Fruit fly (Drosophila melanogaster) Kc167 (cell line): ENCODE data around the gene Gclc.

ENCODE experiments used
- Myc ChIP-seq: fragments of >200 bp; optimal IDR thresholded peaks from 2 replicates; lab custom pipeline; 2017; ENCODE audit warnings: missing external identifiers
- Sin3A ChIP-seq: fragments of >200 bp; optimal IDR thresholded peaks from 2 replicates; lab custom pipeline; 2018; ENCODE audit warnings: missing external identifiers
- h ChIP-seq: fragments of >200 bp; optimal IDR thresholded peaks from 3 replicates; lab custom pipeline; 2018; ENCODE audit warnings: missing external identifiers
- insv ChIP-seq: fragments of >200 bp; optimal IDR thresholded peaks from 3 replicates; lab custom pipeline; 2018; ENCODE audit warnings: missing external identifiers
- psq ChIP-seq: fragments of >200 bp; optimal IDR thresholded peaks from 2 replicates; lab custom pipeline; 2017; ENCODE audit warnings: missing external identifiers
- ttk ChIP-seq: sonication (Bioruptor generic); optimal IDR thresholded peaks from 2 replicates; lab custom pipeline; 2017; ENCODE audit warnings: missing external identifiers

The Gclc gene

dm6 chrX:8125224-8125649 lies 9.3 kb upstream of the Gclc start:
- TF ChIP-seq psq (lab: Kevin White, UChicago) (no peak), insv (lab: Kevin White, UChicago) (no peak), ttk (lab: Kevin White, UChicago) (no peak), Sin3A (lab: Kevin White, UChicago) (no peak), h (no peak), Myc (lab: Kevin White, UChicago) (no peak)

dm6 chrX:8122834-8123233 lies 6.9 kb upstream of the Gclc start:
- no peak for TF ChIP-seq ttk (lab: Kevin White, UChicago)
- no peak for TF ChIP-seq psq (lab: Kevin White, UChicago)
- no peak for TF ChIP-seq Myc (lab: Kevin White, UChicago)
- no peak for TF ChIP-seq h
- no peak for TF ChIP-seq Sin3A (lab: Kevin White, UChicago)
- no peak for TF ChIP-seq insv (lab: Kevin White, UChicago)

- TF ChIP-seq Sin3A (lab: Kevin White, UChicago) (no peak), insv (lab: Kevin White, UChicago) (no peak), Myc (lab: Kevin White, UChicago) (no peak)
These were observed 5.0 kb upstream of the Gclc start, which contains the start of gene CG2260 for dm6 chrX:8120939-8121338. Gene CG2260, minus strand, starts transcription at chrX:8121147.

- TF ChIP-seq Sin3A (lab: Kevin White, UChicago) (no peak), insv (lab: Kevin White, UChicago) (no peak), Myc (lab: Kevin White, UChicago) (no peak), psq (lab: Kevin White, UChicago) (no peak), h (no peak), ttk (lab: Kevin White, UChicago) (no peak)
These were observed 866 bp upstream of the Gclc start, which contains the start of gene CG1575 for dm6 chrX:8116813-8117212. Gene CG1575, plus strand, starts transcription at chrX:8117012.

dm6 chrX:8115343-8115676 lies 637 bp downstream of the Gclc start:
- no peak for TF ChIP-seq ttk (lab: Kevin White, UChicago)
- no peak for TF ChIP-seq h
- TF ChIP-seq Myc (lab: Kevin White, UChicago): no peak
- TF ChIP-seq insv (lab: Kevin White, UChicago): no peak
- no peak for TF ChIP-seq psq (lab: Kevin White, UChicago)
- TF ChIP-seq Sin3A (lab: Kevin White, UChicago): no peak

dm6 chrX:8114476-8115342 lies 1.2 kb downstream of the Gclc start:
- TF ChIP-seq Myc (lab: Kevin White, UChicago) (no peak), insv (lab: Kevin White, UChicago) (no peak), h (no peak), Sin3A (lab: Kevin White, UChicago) (no peak), ttk (lab: Kevin White, UChicago) (no peak), psq (lab: Kevin White, UChicago) (no peak)

DNA sequence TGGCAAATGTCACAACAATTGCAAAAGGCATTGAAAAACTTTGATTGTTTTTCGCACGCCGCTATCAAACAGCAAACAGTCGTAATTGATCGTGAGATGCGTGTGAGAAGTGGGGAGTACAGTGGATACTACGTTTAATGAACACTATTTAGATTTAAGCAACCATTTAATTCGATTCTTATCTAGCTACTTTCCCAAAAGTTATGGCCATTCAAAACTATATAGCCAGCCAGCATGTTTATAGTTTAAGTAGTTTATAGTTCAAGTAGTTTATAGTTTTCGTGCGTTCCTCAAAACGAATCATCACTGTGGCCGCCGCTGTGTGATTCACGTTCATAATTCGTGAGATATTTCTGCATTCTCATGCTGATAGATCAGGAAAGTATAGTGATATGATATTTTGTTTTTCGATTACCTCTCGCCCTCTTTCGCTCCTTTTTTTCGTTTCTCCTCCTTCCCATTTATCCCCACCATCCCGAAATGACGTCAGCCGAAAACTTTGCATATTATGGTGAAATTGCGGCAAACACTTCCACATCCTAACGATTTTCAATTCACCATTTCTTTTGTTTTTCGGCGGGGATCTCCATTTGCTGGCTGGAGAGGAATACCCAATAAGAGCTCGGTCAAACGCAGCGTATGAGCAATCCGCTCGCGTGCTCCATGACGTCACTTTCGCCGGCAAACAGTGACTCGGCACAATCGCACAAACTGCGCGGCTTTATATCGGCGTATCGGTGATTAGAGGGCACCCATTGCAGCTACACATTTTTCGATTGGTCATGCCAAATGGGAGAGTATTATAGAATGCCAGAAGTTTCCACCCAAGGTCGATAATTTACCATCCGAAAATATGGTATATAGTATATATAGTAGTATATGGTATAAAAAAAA lies 2.3 kb downstream of the Gclc start:
- TF ChIP-seq insv (lab: Kevin White, UChicago) (no peak), h (no peak), Sin3A (lab: Kevin White, UChicago) (no peak), Myc (lab: Kevin White, UChicago) (no peak), psq (lab: Kevin White, UChicago) (no peak), ttk (lab: Kevin White, UChicago) (no peak)

- TF ChIP-seq Myc (lab: Kevin White, UChicago) (no peak), psq (lab: Kevin White, UChicago) (no peak), Sin3A (lab: Kevin White, UChicago) (no peak), ttk (lab: Kevin White, UChicago) (no peak), insv (lab: Kevin White, UChicago) (no peak), h (no peak)
These were observed 3.2 kb downstream of the Gclc start for dm6 chrX:8112715-8113114.

dm6 chrX:8110984-8111383 lies 5.0 kb downstream of the Gclc start:
- TF ChIP-seq Sin3A (lab: Kevin White, UChicago): no peak
- TF ChIP-seq psq (lab: Kevin White, UChicago): no peak
- no peak for TF ChIP-seq Myc (lab: Kevin White, UChicago)
- TF ChIP-seq ttk (lab: Kevin White, UChicago): no peak
- no peak for TF ChIP-seq h
- no peak for TF ChIP-seq insv (lab: Kevin White, UChicago)

dm6 chrX:8107936-8108335 lies 8.0 kb downstream of the Gclc start:
- TF ChIP-seq insv (lab: Kevin White, UChicago) (no peak), Myc (lab: Kevin White, UChicago) (no peak), h (no peak), Sin3A (lab: Kevin White, UChicago) (no peak), ttk (lab: Kevin White, UChicago) (no peak), psq (lab: Kevin White, UChicago) (no peak)
